Fruit fly (Drosophila melanogaster): ENCODE measurements around the gene epsilonCOP.

Gene epsilonCOP

dm6 chr2L:6490783-6491249, 1.9 kb downstream of the epsilonCOP start, which contains the start of the genes Phf5a and CG31638 (continued):
- TF ChIP-seq spab (GFP tag; optimal IDR thresholded peaks at IDR 0.05) (peak; percentile 77), CG4318 (GFP tag; optimal IDR thresholded peaks at IDR 0.05) (no peak), ss (GFP tag; optimal IDR thresholded peaks at IDR 0.05) (no peak), esn (GFP tag; optimal IDR thresholded peaks at IDR 0.05) (peak; percentile 93), CG11902 (GFP tag; optimal IDR thresholded peaks at IDR 0.05) (peak; percentile 56), fd85E (GFP tag; optimal IDR thresholded peaks at IDR 0.05) (no peak), fkh (GFP tag; optimal IDR thresholded peaks at IDR 0.05) (peak; percentile 58), dac (GFP tag; optimal IDR thresholded peaks at IDR 0.05) (peak; percentile 90), Eip93F (GFP tag; optimal IDR thresholded peaks at IDR 0.05) (no peak), dsx (GFP tag; optimal IDR thresholded peaks at IDR 0.05; ENCODE audit: poor library complexity, severe bottlenecking) (peak; percentile 44), achi (GFP tag; optimal IDR thresholded peaks at IDR 0.05) (peak; percentile 74), CG10669 (GFP tag; optimal IDR thresholded peaks at IDR 0.05) (peak; percentile 88)

- TF ChIP-seq Smox (GFP tag; optimal IDR thresholded peaks at IDR 0.05) (no peak), Ets96B (tag; optimal IDR thresholded peaks at IDR 0.05) (no peak), OdsH (GFP tag; optimal IDR thresholded peaks at IDR 0.05) (no peak), Lpt (GFP tag; optimal IDR thresholded peaks at IDR 0.05) (no peak), Ets21C (GFP tag; optimal IDR thresholded peaks at IDR 0.05) (no peak), ss (GFP tag; optimal IDR thresholded peaks at IDR 0.05) (no peak), Gug (GFP tag; IDR thresholded peaks at IDR 0.05) (no peak), CG15336 (GFP tag; IDR thresholded peaks at IDR 0.05) (peak; percentile 17; the same call in 1 of the 2 replicates), net (GFP tag; optimal IDR thresholded peaks at IDR 0.05) (peak; percentile 11), CG3919 (GFP tag; optimal IDR thresholded peaks at IDR 0.05) (peak; percentile 30), Eip78C (GFP tag) (peak; percentile 53), achi (GFP tag; optimal IDR thresholded peaks at IDR 0.05) (no peak), fd59A (GFP tag; optimal IDR thresholded peaks at IDR 0.05) (no peak), Hr39 (GFP tag; optimal IDR thresholded peaks at IDR 0.05) (no peak), lz (GFP tag; optimal IDR thresholded peaks at IDR 0.05) (no peak), CG11762 (GFP tag; optimal IDR thresholded peaks at IDR 0.05; ENCODE audit: insufficient read depth) (no peak), CG6792 (GFP tag; optimal IDR thresholded peaks at IDR 0.05) (no peak), Hr4 (GFP tag; optimal IDR thresholded peaks at IDR 0.05) (no peak), CG10631 (GFP tag; optimal IDR thresholded peaks at IDR 0.05) (no peak), Sox14 (GFP tag; optimal IDR thresholded peaks at IDR 0.05) (peak; percentile 14), CG32006 (GFP tag; optimal IDR thresholded peaks at IDR 0.05) (no peak), esn (GFP tag; optimal IDR thresholded peaks at IDR 0.05) (peak; percentile 17), CG6808 (GFP tag; optimal IDR thresholded peaks at IDR 0.05) (no peak), fkh (GFP tag; optimal IDR thresholded peaks at IDR 0.05) (peak; percentile 80), Hr38 (GFP tag; optimal IDR thresholded peaks at IDR 0.05) (no peak), CG6163 (GFP tag; IDR thresholded peaks at IDR 0.05) (peak; percentile 53), CG9139 (GFP tag; optimal IDR thresholded peaks at IDR 0.05) (no peak), CG10669 (GFP tag; optimal IDR thresholded peaks at IDR 0.05) (no peak), topi (GFP tag; optimal IDR thresholded peaks at IDR 0.05) (no peak), Blimp-1 (GFP tag; optimal IDR thresholded peaks at IDR 0.05) (no peak), CG1621 (tag; optimal IDR thresholded peaks at IDR 0.05) (no peak), pdm3 (GFP tag; optimal IDR thresholded peaks at IDR 0.05) (no peak), CG3032 (tag; optimal IDR thresholded peaks at IDR 0.05) (no peak), spab (GFP tag; optimal IDR thresholded peaks at IDR 0.05) (no peak), dac (GFP tag; optimal IDR thresholded peaks at IDR 0.05) (no peak), CG11294 (GFP tag; IDR thresholded peaks at IDR 0.05) (no peak), CG4318 (GFP tag; optimal IDR thresholded peaks at IDR 0.05) (no peak), vri (GFP tag; optimal IDR thresholded peaks at IDR 0.05) (peak; percentile 52), Sox102F (GFP tag; optimal IDR thresholded peaks at IDR 0.05) (no peak), salr (GFP tag; optimal IDR thresholded peaks at IDR 0.05) (no peak), Met (GFP tag; optimal IDR thresholded peaks at IDR 0.05) (no peak), svp (GFP tag) (peak; percentile 88), Sox15 (GFP tag; optimal IDR thresholded peaks at IDR 0.05) (no peak), CG11902 (GFP tag; optimal IDR thresholded peaks at IDR 0.05) (no peak), CG16779 (tag; optimal IDR thresholded peaks at IDR 0.05) (no peak), cyc (GFP tag; optimal IDR thresholded peaks at IDR 0.05) (no peak)
Measured at dm6 chr2L:6494405-6494816, 5.5 kb downstream of the epsilonCOP start, which contains the start of gene CG9547. TSS of gene CG9547 (minus strand) at chr2L:6494532.
